Fruit fly (Drosophila melanogaster) whole organism, prepupa: Measurements from ENCODE around the gene CG42322.

Source experiments
- CG10669 ChIP-seq: fragments of 200-800 bp; sonication (Bioruptor generic); optimal IDR thresholded peaks from 3 replicates; lab custom pipeline; 2018; ENCODE audit warnings: missing biosample characterization, mild to moderate bottlenecking, missing genetic modification characterization, moderate library complexity
- CG11294 ChIP-seq: fragments of 200-800 bp; sonication (Bioruptor generic); IDR thresholded peaks from 2 replicates; pipeline ENCODE4 v1.3.6; 2022; ENCODE audit warnings: missing biosample characterization, missing genetic modification characterization
- CG11762 ChIP-seq: fragments of 200-800 bp; sonication (Bioruptor generic); optimal IDR thresholded peaks from 3 replicates; lab custom pipeline; 2016; ENCODE audit warnings: missing biosample characterization, missing genetic modification characterization; ENCODE audit not compliant: insufficient read depth
- CG11902 ChIP-seq: fragments of 200-800 bp; sonication (Bioruptor generic); optimal IDR thresholded peaks from 3 replicates; lab custom pipeline; 2016; ENCODE audit warnings: missing biosample characterization, missing genetic modification characterization
- CG15336 ChIP-seq: fragments of 200-800 bp; sonication (Bioruptor generic); IDR thresholded peaks from 2 replicates; pipeline ENCODE4 v1.3.6; 2022; ENCODE audit warnings: missing biosample characterization, missing genetic modification characterization
- CG1621 ChIP-seq: fragments of 200-800 bp; sonication (Bioruptor generic); optimal IDR thresholded peaks from 3 replicates; lab custom pipeline; 2018; ENCODE audit warnings: missing biosample characterization, mild to moderate bottlenecking, missing genetic modification characterization
- CG16779 ChIP-seq: fragments of 200-800 bp; sonication (Bioruptor generic); optimal IDR thresholded peaks from 3 replicates; lab custom pipeline; 2017; ENCODE audit warnings: missing biosample characterization, mild to moderate bottlenecking, missing genetic modification characterization
- CG3032 ChIP-seq: fragments of 200-800 bp; optimal IDR thresholded peaks from 2 replicates; lab custom pipeline; 2019; ENCODE audit warnings: missing biosample characterization, mild to moderate bottlenecking, missing genetic modification characterization, moderate library complexity
- CG31627 ChIP-seq: fragments of 200-800 bp; sonication (Bioruptor generic); optimal IDR thresholded peaks from 3 replicates; lab custom pipeline; 2016; ENCODE audit warnings: missing biosample characterization, missing genetic modification characterization
- CG34406 ChIP-seq: fragments of 200-800 bp; sonication (Bioruptor generic); optimal IDR thresholded peaks from 3 replicates; lab custom pipeline; 2016; ENCODE audit warnings: missing biosample characterization, missing genetic modification characterization
- CG4318 ChIP-seq: fragments of 200-800 bp; sonication (Bioruptor generic); optimal IDR thresholded peaks from 3 replicates; lab custom pipeline; 2017; ENCODE audit warnings: missing biosample characterization, mild to moderate bottlenecking, missing genetic modification characterization
- CG6276 ChIP-seq: fragments of 200-800 bp; sonication (Bioruptor generic); optimal IDR thresholded peaks from 2 replicates; lab custom pipeline; 2017; ENCODE audit warnings: missing biosample characterization, mild to moderate bottlenecking, missing genetic modification characterization
- CG6792 ChIP-seq: fragments of 200-800 bp; sonication (Bioruptor generic); optimal IDR thresholded peaks from 3 replicates; lab custom pipeline; 2016; ENCODE audit warnings: missing biosample characterization, missing genetic modification characterization
- CG6854 ChIP-seq: fragments of 200-800 bp; sonication (Bioruptor generic); optimal IDR thresholded peaks from 2 replicates; lab custom pipeline; 2017; ENCODE audit warnings: missing biosample characterization, mild to moderate bottlenecking, missing genetic modification characterization
- CG8632 ChIP-seq: fragments of 200-800 bp; sonication (Bioruptor generic); optimal IDR thresholded peaks from 3 replicates; lab custom pipeline; 2016; ENCODE audit warnings: missing biosample characterization, missing genetic modification characterization
- CG9139 ChIP-seq: fragments of 200-800 bp; sonication (Bioruptor generic); optimal IDR thresholded peaks from 3 replicates; lab custom pipeline; 2017; ENCODE audit warnings: missing biosample characterization, mild to moderate bottlenecking, missing genetic modification characterization
- Eip75B ChIP-seq: fragments of 200-800 bp; sonication (Bioruptor generic); optimal IDR thresholded peaks from 3 replicates; lab custom pipeline; 2016; ENCODE audit warnings: missing biosample characterization, missing genetic modification characterization
- Eip78C ChIP-seq: fragments of 200-800 bp; sonication (Bioruptor generic); peaks from one replicate; lab custom pipeline; 2016; ENCODE audit warnings: missing biosample characterization, missing genetic modification characterization
- Eip93F ChIP-seq: fragments of 200-800 bp; sonication (Bioruptor generic); optimal IDR thresholded peaks from 2 replicates; lab custom pipeline; 2016; ENCODE audit warnings: missing biosample characterization, mild to moderate bottlenecking, missing genetic modification characterization
- Ets21C ChIP-seq: fragments of 200-800 bp; sonication (Bioruptor generic); optimal IDR thresholded peaks from 3 replicates; lab custom pipeline; 2016; ENCODE audit warnings: missing biosample characterization, missing genetic modification characterization
- Ets96B ChIP-seq: fragments of 200-800 bp; optimal IDR thresholded peaks from 2 replicates; lab custom pipeline; 2019; ENCODE audit warnings: missing biosample characterization, mild to moderate bottlenecking, missing genetic modification characterization, moderate library complexity
- Hr38 ChIP-seq: sonication (Bioruptor generic); optimal IDR thresholded peaks from 2 replicates; lab custom pipeline; 2016; ENCODE audit warnings: missing biosample characterization, missing genetic modification characterization
- Hr39 ChIP-seq: fragments of 200-800 bp; sonication (Bioruptor generic); optimal IDR thresholded peaks from 2 replicates; lab custom pipeline; 2016; ENCODE audit warnings: missing biosample characterization, missing genetic modification characterization
- Hr4 ChIP-seq: fragments of 200-800 bp; sonication (Bioruptor generic); optimal IDR thresholded peaks from 3 replicates; lab custom pipeline; 2016; ENCODE audit warnings: missing biosample characterization, missing genetic modification characterization
- Lpt ChIP-seq: fragments of 200-800 bp; sonication (Bioruptor generic); optimal IDR thresholded peaks from 3 replicates; lab custom pipeline; 2016; ENCODE audit warnings: missing biosample characterization, missing genetic modification characterization
- Met ChIP-seq: fragments of 200-800 bp; sonication (Bioruptor generic); optimal IDR thresholded peaks from 3 replicates; lab custom pipeline; 2016; ENCODE audit warnings: missing biosample characterization, missing genetic modification characterization
- Sox14 ChIP-seq: fragments of 200-800 bp; sonication (Bioruptor generic); optimal IDR thresholded peaks from 3 replicates; lab custom pipeline; 2016; ENCODE audit warnings: missing biosample characterization, missing genetic modification characterization
- acj6 ChIP-seq: fragments of 200-800 bp; sonication (Bioruptor generic); optimal IDR thresholded peaks from 3 replicates; lab custom pipeline; 2016; ENCODE audit warnings: missing biosample characterization, missing genetic modification characterization
- cyc ChIP-seq: fragments of 200-800 bp; sonication (Bioruptor generic); optimal IDR thresholded peaks from 3 replicates; lab custom pipeline; 2016; ENCODE audit warnings: missing biosample characterization, missing genetic modification characterization
- fd59A ChIP-seq: fragments of 200-800 bp; sonication (Bioruptor generic); optimal IDR thresholded peaks from 2 replicates; lab custom pipeline; 2017; ENCODE audit warnings: missing biosample characterization, mild to moderate bottlenecking, missing genetic modification characterization, missing genetic modification reagents
- fd85E ChIP-seq: fragments of 200-800 bp; sonication (Bioruptor generic); optimal IDR thresholded peaks from 3 replicates; lab custom pipeline; 2016; ENCODE audit warnings: missing biosample characterization, missing genetic modification characterization
- fkh ChIP-seq: fragments of 200-800 bp; sonication (Bioruptor generic); optimal IDR thresholded peaks from 3 replicates; lab custom pipeline; 2017; ENCODE audit warnings: missing biosample characterization, mild to moderate bottlenecking, missing genetic modification characterization, moderate library complexity
- lz ChIP-seq: fragments of 200-800 bp; sonication (Bioruptor generic); optimal IDR thresholded peaks from 3 replicates; lab custom pipeline; 2016; ENCODE audit warnings: missing biosample characterization, missing genetic modification characterization
- pdm3 ChIP-seq: fragments of 200-800 bp; sonication (Bioruptor generic); optimal IDR thresholded peaks from 3 replicates; lab custom pipeline; 2016; ENCODE audit warnings: missing biosample characterization, missing genetic modification characterization
- salr ChIP-seq, 2 experiments: fragments of 200-800 bp; sonication (Bioruptor generic); optimal IDR thresholded peaks; 3 replicates each; lab custom pipeline; 2016 to 2018; ENCODE audit warnings: missing biosample characterization in 2 of 2, missing genetic modification characterization in 2 of 2, mild to moderate bottlenecking in 1 of 2
- spab ChIP-seq: fragments of 200-800 bp; sonication (Bioruptor generic); optimal IDR thresholded peaks from 2 replicates; lab custom pipeline; 2017; ENCODE audit warnings: missing biosample characterization, mild to moderate bottlenecking, missing genetic modification characterization, missing genetic modification reagents
- ss ChIP-seq, 2 experiments: fragments of 200-800 bp; sonication (Bioruptor generic); optimal IDR thresholded peaks; 2 replicates in 1 of 2; 3 replicates in 1 of 2; lab custom pipeline; 2017 to 2018; ENCODE audit warnings: mild to moderate bottlenecking in 2 of 2, missing biosample characterization in 2 of 2, missing genetic modification characterization in 2 of 2, moderate library complexity in 1 of 2
- topi ChIP-seq: fragments of 200-800 bp; sonication (Bioruptor generic); optimal IDR thresholded peaks from 3 replicates; lab custom pipeline; 2016; ENCODE audit warnings: missing biosample characterization, missing genetic modification characterization
- vri ChIP-seq: fragments of 200-800 bp; sonication (Bioruptor generic); optimal IDR thresholded peaks from 3 replicates; lab custom pipeline; 2016; ENCODE audit warnings: missing biosample characterization, mild to moderate bottlenecking, missing genetic modification characterization

CG42322 gene

DNA sequence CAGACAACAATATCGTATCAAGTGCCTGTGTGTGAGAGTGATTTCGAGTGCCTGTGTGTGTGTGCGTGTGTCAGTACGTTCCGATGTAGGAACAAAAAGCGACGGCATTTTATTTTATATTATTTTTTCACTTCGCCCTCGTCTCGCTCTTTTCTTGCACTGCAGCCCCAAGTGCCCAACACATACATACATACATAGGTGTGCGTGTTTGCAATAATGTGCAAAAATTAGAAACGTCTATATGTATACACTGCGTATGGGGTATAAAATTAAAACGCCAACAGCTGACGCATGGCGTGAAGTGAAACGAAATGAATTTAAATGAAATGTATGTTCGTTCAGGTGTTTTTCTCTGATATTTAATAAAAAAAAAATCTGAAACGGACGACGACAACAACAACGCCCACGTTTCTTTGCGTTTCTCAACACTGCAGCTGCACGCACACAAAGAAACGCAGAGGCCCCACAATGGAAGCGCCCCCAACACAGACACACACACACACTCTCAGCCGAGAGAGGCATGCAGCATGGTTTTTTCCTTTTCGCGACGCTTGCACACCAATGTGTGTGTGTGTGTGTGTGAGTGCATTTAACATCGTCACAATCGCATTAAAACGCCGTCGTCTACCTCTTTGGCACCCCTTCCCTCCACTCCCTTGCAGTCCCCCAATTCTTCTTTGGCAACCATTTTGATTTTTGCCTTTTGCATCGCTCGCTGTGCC is 44.0 kb downstream of the CG42322 start (continued):
- TF ChIP-seq CG3032 (peak; percentile 26), Met (GFP tag; lab: Kevin White, UChicago) (peak; percentile 54), fkh (GFP tag; lab: Kevin White, UChicago) (no peak), CG11762 (GFP tag; lab: Kevin White, UChicago) (no peak), Hr4 (GFP tag; lab: Kevin White, UChicago) (peak; percentile 74), CG4318 (GFP tag; lab: Kevin White, UChicago) (peak; percentile 44), CG6792 (GFP tag; lab: Kevin White, UChicago) (peak; percentile 56), Ets96B (peak; percentile 62), CG9139 (GFP tag; lab: Kevin White, UChicago) (peak; percentile 29), CG11294 (GFP tag; lab: Robert Waterston, UW) (peak; percentile 6; the same call in 1 of the 2 replicates), Eip75B (GFP tag; lab: Kevin White, UChicago) (peak; percentile 71), ss (GFP tag; optimal IDR thresholded peaks at IDR 0.05; lab: Kevin White, UChicago) (peak; percentile 40 to 72), CG1621 (tag; lab: Kevin White, UChicago) (no peak), CG10669 (GFP tag; lab: Kevin White, UChicago) (peak; percentile 33), Hr38 (no peak), spab (GFP tag; lab: Kevin White, UChicago) (peak; percentile 38), lz (GFP tag; lab: Kevin White, UChicago) (peak; percentile 58), CG16779 (peak; percentile 38), CG6854 (GFP tag; lab: Kevin White, UChicago) (no peak), Ets21C (GFP tag; lab: Kevin White, UChicago) (peak; percentile 48), cyc (GFP tag; lab: Kevin White, UChicago) (peak; percentile 24), topi (GFP tag; lab: Kevin White, UChicago) (peak; percentile 43), Eip78C (GFP tag; lab: Kevin White, UChicago) (peak; percentile 85), fd59A (GFP tag; lab: Kevin White, UChicago) (peak; percentile 29), acj6 (GFP tag; lab: Kevin White, UChicago) (peak; percentile 57), fd85E (no peak), Sox14 (GFP tag; lab: Kevin White, UChicago) (peak; percentile 85), vri (GFP tag; lab: Kevin White, UChicago) (peak; percentile 64), CG31627 (GFP tag; lab: Kevin White, UChicago) (peak; percentile 32), Eip93F (GFP tag; lab: Kevin White, UChicago) (no peak), pdm3 (GFP tag; lab: Kevin White, UChicago) (peak; percentile 59), Lpt (GFP tag; lab: Kevin White, UChicago) (peak; percentile 69), Hr39 (GFP tag; lab: Kevin White, UChicago) (peak; percentile 24), salr (GFP tag; optimal IDR thresholded peaks at IDR 0.05; lab: Kevin White, UChicago) (peak in 1 of 2 experiments; percentile 42), CG8632 (GFP tag; lab: Kevin White, UChicago) (peak; percentile 38), CG34406 (GFP tag; lab: Kevin White, UChicago) (peak; percentile 46), CG6276 (GFP tag; lab: Kevin White, UChicago) (peak; percentile 52), CG15336 (peak; percentile 33; the same call in 1 of the 2 replicates), CG11902 (GFP tag; lab: Kevin White, UChicago) (no peak)
